Worm (Caenorhabditis elegans): ENCODE measurements around the gene ttr-34.

- TF ChIP-seq tbx-8 (GFP tag; optimal IDR thresholded peaks at IDR 0.05) (no peak), lsy-2 (tag; optimal IDR thresholded peaks at IDR 0.05) (no peak), hlh-1 (tag; optimal IDR thresholded peaks at IDR 0.05) (no peak), unc-62 (GFP tag; optimal IDR thresholded peaks at IDR 0.05) (no peak), zip-8 (tag; optimal IDR thresholded peaks at IDR 0.05) (no peak), sptf-1 (tag; optimal IDR thresholded peaks at IDR 0.05) (no peak), ztf-11 (tag; optimal IDR thresholded peaks at IDR 0.05) (no peak), blmp-1 (tag; optimal IDR thresholded peaks at IDR 0.05) (peak; percentile 17), elt-3 (tag; optimal IDR thresholded peaks at IDR 0.05) (peak; percentile 57), ceh-43 (GFP tag; optimal IDR thresholded peaks at IDR 0.05) (no peak)
Measured at ce11 chrX:13165686-13166085, 26.1 kb downstream of the ttr-34 start.
